Fruit fly (Drosophila melanogaster): ENCODE results near the gene CG17378.

- TF ChIP-seq CG8478 (optimal IDR thresholded peaks at IDR 0.05), result no peak
- no peak for TF ChIP-seq CTCF (optimal IDR thresholded peaks at IDR 0.05)
Observed at dm6 chr2L:6745522-6745921, 28.3 kb upstream of the CG17378 start, which contains the start of gene CG31910.

All from S2 (cell line).